Fruit fly (Drosophila melanogaster) whole organism, embryonic: Measurements from ENCODE around the gene mbc.

ENCODE experiments used
- ATbp ChIP-seq: fragments of 200-800 bp; sonication (Bioruptor generic); optimal IDR thresholded peaks from 2 replicates; lab custom pipeline; 2017; ENCODE audit warnings: missing biosample characterization, mild to moderate bottlenecking, missing genetic modification characterization, missing genetic modification reagents
- Awh ChIP-seq: fragments of 200-800 bp; sonication (Bioruptor generic); IDR thresholded peaks from 2 replicates; pipeline ENCODE4, ENCODE4 v1.3.6; 2022; ENCODE audit warnings: missing biosample characterization, missing genetic modification characterization
- B-H1 ChIP-seq: fragments of 200-800 bp; sonication (Bioruptor generic); IDR thresholded peaks from 3 replicates; pipeline ENCODE4 v1.3.6; 2022; ENCODE audit warnings: missing biosample characterization, missing genetic modification characterization
- CG11723 ChIP-seq: fragments of 200-800 bp; sonication (Bioruptor generic); optimal IDR thresholded peaks from 2 replicates; lab custom pipeline; 2017; ENCODE audit warnings: missing biosample characterization, mild to moderate bottlenecking, missing genetic modification characterization
- CG12659 ChIP-seq: fragments of 200-800 bp; sonication (Bioruptor generic); optimal IDR thresholded peaks from 3 replicates; lab custom pipeline; 2017; ENCODE audit warnings: mild to moderate bottlenecking, missing biosample characterization, missing genetic modification reagents, missing genetic modification characterization
- CG15073 ChIP-seq: fragments of 200-800 bp; sonication (Bioruptor generic); optimal IDR thresholded peaks from 2 replicates; lab custom pipeline; 2016; ENCODE audit warnings: missing biosample characterization, missing genetic modification characterization
- CG15479 ChIP-seq: fragments of 200-800 bp; sonication (Bioruptor generic); optimal IDR thresholded peaks from 3 replicates; lab custom pipeline; 2019; ENCODE audit warnings: missing biosample characterization, mild to moderate bottlenecking, missing genetic modification characterization, moderate library complexity
- CG15601 ChIP-seq: fragments of 200-800 bp; sonication (Bioruptor generic); optimal IDR thresholded peaks from 3 replicates; lab custom pipeline; 2019; ENCODE audit warnings: missing biosample characterization, mild to moderate bottlenecking, missing genetic modification characterization, moderate library complexity
- CG17186 ChIP-seq: fragments of 200-800 bp; sonication (Bioruptor generic); optimal IDR thresholded peaks from 3 replicates; lab custom pipeline; 2017; ENCODE audit warnings: missing biosample characterization, missing genetic modification reagents, missing genetic modification characterization
- CG2678 ChIP-seq: fragments of 200-800 bp; sonication (Bioruptor generic); optimal IDR thresholded peaks from 3 replicates; lab custom pipeline; 2019; ENCODE audit warnings: missing biosample characterization, mild to moderate bottlenecking, missing genetic modification characterization, moderate library complexity
- CG31224 ChIP-seq: fragments of 200-800 bp; sonication (Bioruptor generic); IDR thresholded peaks from 2 replicates; pipeline ENCODE4 v1.3.6; 2022; ENCODE audit warnings: missing biosample characterization, missing genetic modification characterization
- CG31365 ChIP-seq: fragments of 200-800 bp; sonication (Bioruptor generic); optimal IDR thresholded peaks from 2 replicates; lab custom pipeline; 2018; ENCODE audit warnings: missing biosample characterization, mild to moderate bottlenecking, missing genetic modification characterization
- CG6272 ChIP-seq: fragments of 200-800 bp; sonication (Bioruptor generic); IDR thresholded peaks from 2 replicates; pipeline ENCODE4 v1.3.6; 2022; ENCODE audit warnings: missing biosample characterization, missing genetic modification characterization
- CG6689 ChIP-seq: fragments of 200-800 bp; sonication (Bioruptor generic); IDR thresholded peaks from 2 replicates; pipeline ENCODE4 v1.3.6; 2022; ENCODE audit warnings: missing biosample characterization, missing genetic modification characterization
- CG7786 ChIP-seq: fragments of 200-800 bp; sonication (Bioruptor generic); optimal IDR thresholded peaks from 2 replicates; lab custom pipeline; 2016; ENCODE audit warnings: missing biosample characterization, missing genetic modification characterization
- CG8388 ChIP-seq: fragments of 200-800 bp; sonication (Bioruptor generic); optimal IDR thresholded peaks from 2 replicates; lab custom pipeline; 2019; ENCODE audit warnings: missing biosample characterization, mild to moderate bottlenecking, missing genetic modification characterization, moderate library complexity
- CTCF ChIP-seq: fragments of 200-800 bp; sonication (Bioruptor generic); optimal IDR thresholded peaks from 2 replicates; lab custom pipeline; 2017; ENCODE audit warnings: missing biosample characterization, mild to moderate bottlenecking, missing genetic modification characterization, moderate library complexity
- CrebB ChIP-seq: fragments of 200-800 bp; sonication (Bioruptor generic); optimal IDR thresholded peaks from 3 replicates; lab custom pipeline; 2018; ENCODE audit warnings: missing biosample characterization, mild to moderate bottlenecking, missing genetic modification characterization
- Drgx ChIP-seq: fragments of 200-800 bp; sonication (Bioruptor generic); IDR thresholded peaks from 2 replicates; pipeline ENCODE4 v1.3.6; 2022; ENCODE audit warnings: missing biosample characterization, missing genetic modification characterization
- H2.0 ChIP-seq: fragments of 200-800 bp; sonication (Bioruptor generic); IDR thresholded peaks from 2 replicates; pipeline ENCODE4 v1.3.6; 2022; ENCODE audit warnings: missing biosample characterization, missing genetic modification characterization
- NC2β ChIP-seq: fragments of 200-800 bp; sonication (Bioruptor generic); optimal IDR thresholded peaks from 2 replicates; lab custom pipeline; 2016; ENCODE audit warnings: missing biosample characterization, missing genetic modification characterization
- Sry-δ ChIP-seq: fragments of 200-800 bp; sonication (Bioruptor generic); optimal IDR thresholded peaks from 2 replicates; lab custom pipeline; 2016; ENCODE audit warnings: missing biosample characterization, missing genetic modification characterization
- Tbp ChIP-seq: fragments of >200 bp; optimal IDR thresholded peaks from 2 replicates; lab custom pipeline; 2018; ENCODE audit warnings: missing biosample characterization, missing genetic modification characterization
- al ChIP-seq: fragments of 200-800 bp; sonication (Bioruptor generic); IDR thresholded peaks from 2 replicates; pipeline ENCODE4 v1.3.6; 2022; ENCODE audit warnings: missing biosample characterization, missing genetic modification characterization
- ap ChIP-seq: fragments of 200-800 bp; sonication (Bioruptor generic); IDR thresholded peaks from 2 replicates; pipeline ENCODE4 v1.3.6; 2022; ENCODE audit warnings: missing biosample characterization, missing genetic modification characterization
- crc ChIP-seq: fragments of 200-800 bp; sonication (Bioruptor generic); optimal IDR thresholded peaks from 2 replicates; lab custom pipeline; 2016; ENCODE audit warnings: missing biosample characterization, missing genetic modification characterization
- crp ChIP-seq, 2 experiments: fragments of 200-800 bp; sonication (Bioruptor generic); optimal IDR thresholded peaks; 2 replicates in 1 of 2; 3 replicates in 1 of 2; lab custom pipeline; 2017; ENCODE audit warnings: missing biosample characterization in 2 of 2, missing genetic modification characterization in 2 of 2, mild to moderate bottlenecking in 1 of 2, moderate library complexity in 1 of 2
- en ChIP-seq: fragments of 200-800 bp; sonication (Bioruptor generic); optimal IDR thresholded peaks from 2 replicates; lab custom pipeline; 2016; ENCODE audit warnings: missing biosample characterization, missing genetic modification characterization
- esg ChIP-seq: fragments of 200-800 bp; sonication (Bioruptor generic); conservative IDR thresholded peaks from 2 replicates; pipeline ENCODE4 v1.3.6; 2022; ENCODE audit warnings: missing biosample characterization, missing genetic modification characterization
- gcm ChIP-seq: fragments of 200-800 bp; sonication (Bioruptor generic); optimal IDR thresholded peaks from 2 replicates; lab custom pipeline; 2019; ENCODE audit warnings: missing biosample characterization, mild to moderate bottlenecking, missing genetic modification characterization, moderate library complexity
- gt ChIP-seq: fragments of 200-800 bp; sonication (Bioruptor generic); IDR thresholded peaks from 2 replicates; pipeline ENCODE4 v1.3.6; 2022; ENCODE audit warnings: missing biosample characterization, missing genetic modification characterization
- kni ChIP-seq: fragments of 200-800 bp; sonication (Bioruptor generic); optimal IDR thresholded peaks from 3 replicates; lab custom pipeline; 2017; ENCODE audit warnings: mild to moderate bottlenecking, missing biosample characterization, missing genetic modification reagents, missing genetic modification characterization
- knrl ChIP-seq: fragments of 200-800 bp; sonication (Bioruptor generic); IDR thresholded peaks from 3 replicates; pipeline ENCODE4 v1.3.6; 2022; ENCODE audit warnings: missing biosample characterization, missing genetic modification characterization; ENCODE audit not compliant: partially characterized antibody
- lola ChIP-seq, 3 experiments: fragments of >200 bp in 2 of 3; fragments of 200-800 bp in 1 of 3; sonication (Bioruptor generic) in 1 of 3; optimal IDR thresholded peaks; 2 replicates each; lab custom pipeline; 2017 to 2019; ENCODE audit warnings: missing biosample characterization in 3 of 3, missing genetic modification characterization in 3 of 3, mild to moderate bottlenecking in 1 of 3, moderate library complexity in 1 of 3
- phol ChIP-seq: fragments of 200-800 bp; sonication (Bioruptor generic); optimal IDR thresholded peaks from 3 replicates; lab custom pipeline; 2018; ENCODE audit warnings: missing biosample characterization, mild to moderate bottlenecking, missing genetic modification characterization, moderate library complexity
- prd ChIP-seq, 3 experiments: fragments of >200 bp in 2 of 3; fragments of 200-800 bp in 1 of 3; sonication (Bioruptor generic) in 1 of 3; optimal IDR thresholded peaks in 2 of 3; IDR thresholded peaks in 1 of 3; 2 replicates in 2 of 3; 3 replicates in 1 of 3; pipeline versions ENCODE4 v1.3.6 to Lab custom; 2017 to 2022; ENCODE audit warnings: missing biosample characterization in 1 of 3, missing genetic modification characterization in 1 of 3
- psq ChIP-seq: fragments of 200-800 bp; sonication (Bioruptor generic); optimal IDR thresholded peaks from 2 replicates; lab custom pipeline; 2017; ENCODE audit warnings: missing biosample characterization, missing genetic modification characterization
- ro ChIP-seq: fragments of 200-800 bp; sonication (Bioruptor generic); IDR thresholded peaks from 2 replicates; pipeline ENCODE4 v1.3.6; 2022; ENCODE audit warnings: missing biosample characterization, missing genetic modification characterization
- row ChIP-seq: fragments of 200-800 bp; sonication (Bioruptor generic); IDR thresholded peaks from 3 replicates; pipeline ENCODE4 v1.3.6; 2022; ENCODE audit warnings: missing biosample characterization, missing genetic modification characterization
- schlank ChIP-seq: fragments of 200-800 bp; sonication (Bioruptor generic); optimal IDR thresholded peaks from 2 replicates; lab custom pipeline; 2018; ENCODE audit warnings: missing biosample characterization, mild to moderate bottlenecking, missing genetic modification characterization
- sima ChIP-seq: fragments of 200-800 bp; sonication (Bioruptor generic); optimal IDR thresholded peaks from 2 replicates; lab custom pipeline; 2016; ENCODE audit warnings: missing biosample characterization, missing genetic modification characterization
- sug ChIP-seq: fragments of 200-800 bp; optimal IDR thresholded peaks from 2 replicates; lab custom pipeline; 2019; ENCODE audit warnings: missing biosample characterization, mild to moderate bottlenecking, missing genetic modification characterization, moderate library complexity
- tna ChIP-seq: fragments of 200-800 bp; sonication (Bioruptor generic); IDR thresholded peaks from 2 replicates; pipeline ENCODE4 v1.3.6; 2022; ENCODE audit warnings: missing biosample characterization, missing genetic modification characterization; ENCODE audit not compliant: partially characterized antibody
- trh ChIP-seq: fragments of 200-800 bp; sonication (Bioruptor generic); optimal IDR thresholded peaks from 2 replicates; lab custom pipeline; 2016; ENCODE audit warnings: missing biosample characterization, missing genetic modification characterization
- twi ChIP-seq: fragments of 200-800 bp; optimal IDR thresholded peaks from 2 replicates; lab custom pipeline; 2019; ENCODE audit warnings: missing biosample characterization, mild to moderate bottlenecking, missing genetic modification characterization, moderate library complexity
- tx ChIP-seq: fragments of 200-800 bp; sonication (Bioruptor generic); optimal IDR thresholded peaks from 2 replicates; lab custom pipeline; 2016; ENCODE audit warnings: missing biosample characterization, missing genetic modification characterization
- vnd ChIP-seq: fragments of 200-800 bp; sonication (Bioruptor generic); IDR thresholded peaks from 3 replicates; pipeline ENCODE4 v1.3.6; 2022; ENCODE audit warnings: missing biosample characterization, missing genetic modification characterization; ENCODE audit not compliant: partially characterized antibody
- wor ChIP-seq: fragments of 200-800 bp; sonication (Bioruptor generic); IDR thresholded peaks from 2 replicates; pipeline ENCODE4 v1.3.6; 2022; ENCODE audit warnings: missing biosample characterization, missing genetic modification characterization
- zen2 ChIP-seq: fragments of 200-800 bp; sonication (Bioruptor generic); IDR thresholded peaks from 3 replicates; pipeline ENCODE4 v1.3.6; 2022; ENCODE audit warnings: missing biosample characterization, missing genetic modification characterization; ENCODE audit not compliant: partially characterized antibody

mbc gene

DNA sequence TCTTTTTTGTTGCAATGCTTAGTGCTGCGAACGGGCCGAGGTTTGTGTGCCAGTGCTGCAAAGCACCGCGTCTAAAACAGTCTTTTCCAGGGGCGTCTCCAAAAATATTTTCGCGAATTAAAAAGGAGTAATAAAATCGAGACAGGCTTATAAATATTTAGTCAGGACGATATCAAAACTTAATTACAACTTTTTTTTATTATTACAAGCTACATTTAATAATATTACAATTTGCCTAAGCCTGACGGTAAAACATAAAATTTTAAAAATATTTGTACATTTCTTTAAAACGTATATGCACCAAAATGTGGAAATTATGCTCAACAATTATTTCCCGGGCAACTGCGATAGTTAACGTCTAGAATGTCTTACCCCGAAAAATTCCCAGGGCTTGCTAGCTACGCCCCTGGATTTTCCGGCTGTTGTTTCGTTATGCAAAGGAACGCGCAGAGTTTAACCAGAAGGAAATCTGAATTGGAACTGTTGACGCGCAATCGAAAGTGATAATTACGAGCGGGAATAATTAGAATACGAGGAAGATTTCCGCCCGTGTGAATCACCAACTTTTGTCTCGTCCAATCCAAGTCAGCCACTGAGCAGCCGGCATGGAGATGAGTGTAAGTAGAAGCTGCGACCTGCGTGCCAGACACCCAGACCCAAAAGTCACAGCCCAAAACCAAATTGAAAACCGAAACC lies 23.5 kb upstream of the mbc start, which contains the start of the genes PTPMT1 and Hrd3 (continued):
- peak; percentile 97 for TF ChIP-seq CG7786 (GFP tag; lab: Kevin White, UChicago)
- TF ChIP-seq al (GFP tag; lab: Robert Waterston, UW) = peak; percentile 94
- peak; percentile 99 for TF ChIP-seq CG2678 (tag; lab: Kevin White, UChicago)
- TF ChIP-seq Tbp = no peak
- TF ChIP-seq trh (GFP tag; lab: Kevin White, UChicago) = peak; percentile 97
- peak; percentile 98 for TF ChIP-seq row (GFP tag; lab: Robert Waterston, UW)
- TF ChIP-seq tx (GFP tag; lab: Kevin White, UChicago) = peak; percentile 97
- TF ChIP-seq vnd (GFP tag; lab: Robert Waterston, UW) = no peak
- no peak for TF ChIP-seq tna
- peak; percentile 97 for TF ChIP-seq gcm (GFP tag; lab: Kevin White, UChicago)
- peak; percentile 98 for TF ChIP-seq CG6689
- TF ChIP-seq CG15073 (GFP tag; lab: Kevin White, UChicago) = peak; percentile 89
- peak; percentile 76 for TF ChIP-seq CTCF
- TF ChIP-seq sug (tag; lab: Kevin White, UChicago) = peak; percentile 98
- peak; percentile 88 for TF ChIP-seq CG15479
- TF ChIP-seq psq (GFP tag; lab: Kevin White, UChicago) = peak; percentile 96
- peak; percentile 92 for TF ChIP-seq ap
- TF ChIP-seq sima (GFP tag; lab: Kevin White, UChicago) = peak; percentile 91
- TF ChIP-seq NC2β (GFP tag; lab: Kevin White, UChicago) = peak; percentile 95
- TF ChIP-seq zen2 (GFP tag; lab: Robert Waterston, UW) = no peak
- peak; percentile 92 for TF ChIP-seq B-H1 (GFP tag; lab: Robert Waterston, UW)
- peak in 1 of 3 experiments; percentile 99 for TF ChIP-seq lola (GFP tag; optimal IDR thresholded peaks at IDR 0.05; lab: Kevin White, UChicago)
- peak; percentile 97 for TF ChIP-seq kni (GFP tag; lab: Kevin White, UChicago)
- TF ChIP-seq CrebB (tag; lab: Kevin White, UChicago) = peak; percentile 92
- TF ChIP-seq CG8388 (GFP tag; lab: Kevin White, UChicago) = peak; percentile 97
- peak; percentile 92 for TF ChIP-seq gt (GFP tag; lab: Robert Waterston, UW)
- peak; percentile 99 for TF ChIP-seq phol
- peak; percentile 89 for TF ChIP-seq H2.0 (GFP tag; lab: Robert Waterston, UW)
- TF ChIP-seq CG12659 (GFP tag; lab: Kevin White, UChicago) = peak; percentile 100
- no peak for TF ChIP-seq prd (optimal IDR thresholded peaks at IDR 0.05; lab: Kevin White, UChicago)
- TF ChIP-seq prd (GFP tag; IDR thresholded peaks at IDR 0.05; lab: Robert Waterston, UW) = peak; percentile 98
- peak; percentile 71 for TF ChIP-seq Sry-δ
- peak; percentile 78 for TF ChIP-seq CG31365 (tag; lab: Kevin White, UChicago)
- TF ChIP-seq wor (GFP tag; lab: Robert Waterston, UW) = peak; percentile 94
- TF ChIP-seq esg (GFP tag; lab: Robert Waterston, UW) = peak; percentile 96
- peak; percentile 93 for TF ChIP-seq Drgx (GFP tag; lab: Robert Waterston, UW)
- peak; percentile 95 for TF ChIP-seq CG6272 (GFP tag; lab: Robert Waterston, UW)
- TF ChIP-seq CG11723 (GFP tag; lab: Kevin White, UChicago) = peak; percentile 98
- peak; percentile 96 for TF ChIP-seq ATbp (GFP tag; lab: Kevin White, UChicago)
- peak; percentile 92 for TF ChIP-seq en (GFP tag; lab: Kevin White, UChicago)
- peak; percentile 41; the same call in 2 of the 3 replicates for TF ChIP-seq knrl (GFP tag; lab: Robert Waterston, UW)
- peak; percentile 97 for TF ChIP-seq twi (tag; lab: Kevin White, UChicago)
- peak; percentile 27 to 77 for TF ChIP-seq crp (GFP tag; optimal IDR thresholded peaks at IDR 0.05; lab: Kevin White, UChicago)
- peak; percentile 93 for TF ChIP-seq crc
- peak; percentile 97 for TF ChIP-seq CG15601 (tag; lab: Kevin White, UChicago)
- TF ChIP-seq ro (GFP tag; lab: Robert Waterston, UW) = peak; percentile 88
- TF ChIP-seq CG31224 (GFP tag; lab: Robert Waterston, UW) = peak; percentile 90
- peak; percentile 93 for TF ChIP-seq schlank (tag; lab: Kevin White, UChicago)
- peak; percentile 93 for TF ChIP-seq CG17186 (GFP tag; lab: Kevin White, UChicago)
- TF ChIP-seq Awh (GFP tag; lab: Robert Waterston, UW) = peak; percentile 92
